Worm (Caenorhabditis elegans) whole organism, early embryonic: ENCODE data around the gene gas-1.

Experiments used
- B0310.2 ChIP-seq: sonication (generic microtip); optimal IDR thresholded peaks from 2 replicates; lab custom pipeline; 2016; ENCODE audit warnings: mild to moderate bottlenecking, missing genetic modification characterization, missing compliant biosample characterization
- F13C5.2 ChIP-seq: sonication (generic microtip); optimal IDR thresholded peaks from 2 replicates; lab custom pipeline; 2017; ENCODE audit warnings: mild to moderate bottlenecking, missing genetic modification characterization, inconsistent platforms, missing compliant biosample characterization
- aly-1 ChIP-seq: sonication (generic microtip); optimal IDR thresholded peaks from 2 replicates; lab custom pipeline; 2016; ENCODE audit warnings: missing genetic modification characterization, missing compliant biosample characterization
- ama-1 ChIP-seq: fragments of 150-350 bp; optimal IDR thresholded peaks from 2 replicates; lab custom pipeline; 2014
- ceh-13 ChIP-seq: fragments of 200-800 bp; sonication (Bioruptor generic); optimal IDR thresholded peaks from 2 replicates; lab custom pipeline; 2018; ENCODE audit warnings: mild to moderate bottlenecking, missing genetic modification characterization, missing compliant biosample characterization
- ceh-36 ChIP-seq: sonication (generic microtip); optimal IDR thresholded peaks from 2 replicates; lab custom pipeline; 2016; ENCODE audit warnings: missing genetic modification characterization, inconsistent platforms, missing compliant biosample characterization
- ets-7 ChIP-seq: sonication (generic microtip); optimal IDR thresholded peaks from 2 replicates; lab custom pipeline; 2016; ENCODE audit warnings: missing genotype, missing genetic modification characterization, missing compliant biosample characterization
- flt-1 ChIP-seq: fragments of 200-800 bp; sonication (Bioruptor generic); IDR thresholded peaks from 2 replicates; pipeline ENCODE4 v1.3.6; 2022; ENCODE audit warnings: missing genetic modification characterization, missing compliant biosample characterization
- hmbx-1 ChIP-seq: sonication (generic microtip); optimal IDR thresholded peaks from 2 replicates; lab custom pipeline; 2016; ENCODE audit warnings: mild to moderate bottlenecking, missing genetic modification characterization, missing compliant biosample characterization
- hmg-4 ChIP-seq: fragments of 200-800 bp; sonication (Bioruptor generic); optimal IDR thresholded peaks from 2 replicates; lab custom pipeline; 2018; ENCODE audit warnings: mild to moderate bottlenecking, missing genetic modification characterization, missing compliant biosample characterization
- hnd-1 ChIP-seq: sonication (generic microtip); optimal IDR thresholded peaks from 2 replicates; lab custom pipeline; 2016; ENCODE audit warnings: missing genetic modification characterization, missing compliant biosample characterization
- pes-1 ChIP-seq: fragments of 200-800 bp; sonication (Bioruptor generic); IDR thresholded peaks from 2 replicates; pipeline ENCODE4 v1.3.6; 2022; ENCODE audit warnings: missing genetic modification reagents, missing genetic modification characterization, missing compliant biosample characterization
- scrt-1 ChIP-seq: fragments of 200-800 bp; sonication (Bioruptor generic); IDR thresholded peaks from 2 replicates; pipeline ENCODE4 v1.3.6; 2022; ENCODE audit warnings: missing genetic modification characterization, missing compliant biosample characterization
- sea-1 ChIP-seq: fragments of 200-800 bp; sonication (Bioruptor generic); conservative IDR thresholded peaks from 2 replicates; pipeline ENCODE4 v1.3.6; 2022; ENCODE audit warnings: missing genetic modification characterization, missing compliant biosample characterization
- tbx-11 ChIP-seq: fragments of 200-800 bp; sonication (Bioruptor generic); IDR thresholded peaks from 2 replicates; pipeline ENCODE4 v1.3.6; 2022; ENCODE audit warnings: missing genetic modification characterization, missing compliant biosample characterization
- tbx-37 ChIP-seq: fragments of 200-800 bp; sonication (Bioruptor generic); conservative IDR thresholded peaks from 2 replicates; pipeline ENCODE4 v1.3.6; 2022; ENCODE audit warnings: missing genetic modification reagents, missing genetic modification characterization, missing compliant biosample characterization
- tra-4 ChIP-seq: sonication (generic microtip); optimal IDR thresholded peaks from 2 replicates; lab custom pipeline; 2017; ENCODE audit warnings: missing genetic modification characterization, missing compliant biosample characterization

Gene gas-1

ce11 chrX:15600512-15601117 lies 10.4 kb upstream of the gas-1 start, which contains the start of gene ent-2:
Gene ent-2 (plus strand): TSS chrX:15601067.
- TF ChIP-seq pes-1: no peak
- no peak for TF ChIP-seq ceh-13 (GFP tag; lab: Kevin White, UChicago)
- peak; percentile 55 for TF ChIP-seq hmg-4 (GFP tag; lab: Kevin White, UChicago)
- no peak for TF ChIP-seq aly-1
- TF ChIP-seq hnd-1 (tag; lab: Kevin White, UChicago): no peak

ce11 chrX:15599925-15600324 lies 9.7 kb upstream of the gas-1 start:
- TF ChIP-seq tbx-11 (no peak), tbx-37 (GFP tag; lab: Robert Waterston, UW) (no peak), scrt-1 (GFP tag; lab: Robert Waterston, UW) (no peak), pes-1 (no peak), hnd-1 (tag; lab: Kevin White, UChicago) (no peak)

ce11 chrX:15598661-15599384 lies 8.6 kb upstream of the gas-1 start:
- no peak for TF ChIP-seq scrt-1 (GFP tag; lab: Robert Waterston, UW)
- no peak for TF ChIP-seq aly-1
- TF ChIP-seq pes-1: no peak
- no peak for TF ChIP-seq ceh-36 (tag; lab: Kevin White, UChicago)
- TF ChIP-seq ceh-13 (GFP tag; lab: Kevin White, UChicago): no peak
- TF ChIP-seq ets-7 (tag; lab: Kevin White, UChicago): no peak
- no peak for TF ChIP-seq B0310.2 (tag; lab: Kevin White, UChicago)
- TF ChIP-seq tra-4 (tag; lab: Kevin White, UChicago): no peak
- TF ChIP-seq tbx-37 (GFP tag; lab: Robert Waterston, UW): no peak
- TF ChIP-seq hmg-4 (GFP tag; lab: Kevin White, UChicago): no peak
- TF ChIP-seq ama-1 (lab: Kevin White, UChicago): no peak
- TF ChIP-seq F13C5.2 (tag; lab: Kevin White, UChicago): no peak
- no peak for TF ChIP-seq sea-1 (GFP tag; lab: Robert Waterston, UW)
- TF ChIP-seq tbx-11: no peak
- no peak for TF ChIP-seq hnd-1 (tag; lab: Kevin White, UChicago)
- no peak for TF ChIP-seq hmbx-1 (tag; lab: Kevin White, UChicago)

ce11 chrX:15597077-15597476 lies 6.9 kb upstream of the gas-1 start, which contains the start of gene K09A9.8:
Gene K09A9.8 (minus strand): TSS chrX:15597177.
- TF ChIP-seq ceh-13 (GFP tag; lab: Kevin White, UChicago): no peak
- no peak for TF ChIP-seq ets-7 (tag; lab: Kevin White, UChicago)
- no peak for TF ChIP-seq tra-4 (tag; lab: Kevin White, UChicago)
- TF ChIP-seq ama-1 (lab: Kevin White, UChicago): no peak
- TF ChIP-seq tbx-37 (GFP tag; lab: Robert Waterston, UW): no peak
- no peak for TF ChIP-seq aly-1
- TF ChIP-seq hnd-1 (tag; lab: Kevin White, UChicago): no peak
- TF ChIP-seq scrt-1 (GFP tag; lab: Robert Waterston, UW): no peak
- no peak for TF ChIP-seq pes-1
- no peak for TF ChIP-seq hmg-4 (GFP tag; lab: Kevin White, UChicago)
- no peak for TF ChIP-seq tbx-11

ce11 chrX:15594019-15594418 lies 3.8 kb upstream of the gas-1 start:
- TF ChIP-seq aly-1 (no peak), hmg-4 (GFP tag; lab: Kevin White, UChicago) (no peak), B0310.2 (tag; lab: Kevin White, UChicago) (no peak), hmbx-1 (tag; lab: Kevin White, UChicago) (no peak), scrt-1 (GFP tag; lab: Robert Waterston, UW) (no peak), flt-1 (no peak), ceh-13 (GFP tag; lab: Kevin White, UChicago) (no peak), sea-1 (GFP tag; lab: Robert Waterston, UW) (no peak), F13C5.2 (tag; lab: Kevin White, UChicago) (no peak), tbx-37 (GFP tag; lab: Robert Waterston, UW) (no peak), hnd-1 (tag; lab: Kevin White, UChicago) (no peak)

ce11 chrX:15593366-15593765 lies 3.2 kb upstream of the gas-1 start:
- TF ChIP-seq F13C5.2 (tag; lab: Kevin White, UChicago) (no peak), aly-1 (no peak), scrt-1 (GFP tag; lab: Robert Waterston, UW) (no peak), B0310.2 (tag; lab: Kevin White, UChicago) (no peak)

ce11 chrX:15591068-15591467 lies 871 bp upstream of the gas-1 start, which contains the start of gene usp-33:
Gene usp-33 (plus strand): TSS chrX:15591368.
- no peak for TF ChIP-seq scrt-1 (GFP tag; lab: Robert Waterston, UW)
- no peak for TF ChIP-seq tra-4 (tag; lab: Kevin White, UChicago)
- no peak for TF ChIP-seq tbx-37 (GFP tag; lab: Robert Waterston, UW)
- no peak for TF ChIP-seq F13C5.2 (tag; lab: Kevin White, UChicago)
- TF ChIP-seq hnd-1 (tag; lab: Kevin White, UChicago): no peak
- TF ChIP-seq B0310.2 (tag; lab: Kevin White, UChicago): no peak
- no peak for TF ChIP-seq hmg-4 (GFP tag; lab: Kevin White, UChicago)
- TF ChIP-seq ama-1 (lab: Kevin White, UChicago): no peak
- no peak for TF ChIP-seq ceh-13 (GFP tag; lab: Kevin White, UChicago)
- no peak for TF ChIP-seq flt-1
- TF ChIP-seq pes-1: no peak
- no peak for TF ChIP-seq ets-7 (tag; lab: Kevin White, UChicago)
- no peak for TF ChIP-seq hmbx-1 (tag; lab: Kevin White, UChicago)
- TF ChIP-seq tbx-11: no peak
- TF ChIP-seq ceh-36 (tag; lab: Kevin White, UChicago): no peak
